Worm (Caenorhabditis elegans) whole organism, late embryonic: Measurements from ENCODE around the gene K02D3.2.
A peak's percentile ranks its signal among the peaks of the same experiment; 100 is the strongest.

Experiments used
- C08G9.2 ChIP-seq: sonication (generic microtip); optimal IDR thresholded peaks from 2 replicates; lab custom pipeline; 2016; ENCODE audit warnings: mild to moderate bottlenecking, missing genetic modification characterization, moderate library complexity, missing compliant biosample characterization
- C38D4.7 ChIP-seq: fragments of 200-800 bp; sonication (Bioruptor generic); optimal IDR thresholded peaks from 2 replicates; lab custom pipeline; 2018; ENCODE audit warnings: mild to moderate bottlenecking, missing genetic modification characterization, moderate library complexity, missing compliant biosample characterization
- F13H6.1 ChIP-seq: sonication (generic microtip); optimal IDR thresholded peaks from 2 replicates; lab custom pipeline; 2016; ENCODE audit warnings: missing genetic modification characterization, missing compliant biosample characterization
- K02D7.2 ChIP-seq: sonication (generic microtip); optimal IDR thresholded peaks from 2 replicates; lab custom pipeline; 2017; ENCODE audit warnings: mild to moderate bottlenecking, missing genetic modification characterization, missing compliant biosample characterization
- K09A11.1 ChIP-seq: sonication (generic microtip); optimal IDR thresholded peaks from 2 replicates; lab custom pipeline; 2017; ENCODE audit warnings: antibody characterized with exemption, mild to moderate bottlenecking, missing genetic modification characterization, missing compliant biosample characterization; ENCODE audit not compliant: insufficient read depth
- T23F11.4 ChIP-seq: fragments of 200-800 bp; sonication (Bioruptor generic); optimal IDR thresholded peaks from 2 replicates; lab custom pipeline; 2018; ENCODE audit warnings: mild to moderate bottlenecking, missing genetic modification characterization, missing compliant biosample characterization
- ama-1 ChIP-seq: fragments of 150-350 bp; optimal IDR thresholded peaks from 2 replicates; lab custom pipeline; 2014
- ceh-19 ChIP-seq: fragments of 200-800 bp; sonication (Bioruptor generic); optimal IDR thresholded peaks from 2 replicates; lab custom pipeline; 2018; ENCODE audit warnings: mild to moderate bottlenecking, missing genetic modification characterization, missing compliant biosample characterization
- ceh-22 ChIP-seq: sonication (generic microtip); optimal IDR thresholded peaks from 2 replicates; lab custom pipeline; 2017; ENCODE audit warnings: missing biosample characterization, missing genetic modification characterization
- dmd-4 ChIP-seq: sonication (generic microtip); optimal IDR thresholded peaks from 2 replicates; lab custom pipeline; 2016; ENCODE audit warnings: borderline replicate concordance, missing genetic modification characterization, missing compliant biosample characterization
- dve-1 ChIP-seq: sonication (generic microtip); optimal IDR thresholded peaks from 2 replicates; lab custom pipeline; 2017; ENCODE audit warnings: antibody characterized with exemption, mild to moderate bottlenecking, missing genetic modification characterization, missing compliant biosample characterization
- elt-2 ChIP-seq: sonication (generic microtip); optimal IDR thresholded peaks from 2 replicates; lab custom pipeline; 2016; ENCODE audit warnings: missing genetic modification reagents, missing genetic modification characterization, missing compliant biosample characterization
- elt-4 ChIP-seq: sonication (generic microtip); optimal IDR thresholded peaks from 2 replicates; lab custom pipeline; 2016; ENCODE audit warnings: missing genetic modification characterization, missing compliant biosample characterization
- ets-4 ChIP-seq: sonication (generic microtip); optimal IDR thresholded peaks from 2 replicates; lab custom pipeline; 2016; ENCODE audit warnings: missing genetic modification characterization, missing compliant biosample characterization
- eyg-1 ChIP-seq: sonication (generic microtip); optimal IDR thresholded peaks from 2 replicates; lab custom pipeline; 2016; ENCODE audit warnings: missing genotype, missing genetic modification characterization, missing compliant biosample characterization
- gmeb-2 ChIP-seq: sonication (generic microtip); optimal IDR thresholded peaks from 2 replicates; lab custom pipeline; 2016; ENCODE audit warnings: missing genetic modification characterization, inconsistent platforms, missing compliant biosample characterization
- hlh-30 ChIP-seq: sonication (generic microtip); optimal IDR thresholded peaks from 2 replicates; lab custom pipeline; 2017; ENCODE audit warnings: antibody characterized with exemption, missing genetic modification characterization, missing compliant biosample characterization; ENCODE audit not compliant: insufficient read depth
- hlh-6 ChIP-seq: sonication (generic microtip); optimal IDR thresholded peaks from 2 replicates; lab custom pipeline; 2016; ENCODE audit warnings: missing genotype, missing genetic modification characterization, missing compliant biosample characterization
- lim-6 ChIP-seq: sonication (generic microtip); optimal IDR thresholded peaks from 2 replicates; lab custom pipeline; 2016; ENCODE audit warnings: missing genetic modification characterization, missing compliant biosample characterization
- lin-11 ChIP-seq: fragments of 200-800 bp; sonication (Bioruptor generic); optimal IDR thresholded peaks from 2 replicates; lab custom pipeline; 2018; ENCODE audit warnings: mild to moderate bottlenecking, missing genetic modification characterization, missing compliant biosample characterization
- madf-2 ChIP-seq: sonication (generic microtip); optimal IDR thresholded peaks from 2 replicates; lab custom pipeline; 2017; ENCODE audit warnings: missing genetic modification characterization, missing compliant biosample characterization
- mec-3 ChIP-seq: sonication (generic microtip); optimal IDR thresholded peaks from 2 replicates; lab custom pipeline; 2016; ENCODE audit warnings: borderline replicate concordance, missing genetic modification characterization, missing compliant biosample characterization
- pag-3 ChIP-seq: sonication (generic microtip); optimal IDR thresholded peaks from 2 replicates; lab custom pipeline; 2016; ENCODE audit warnings: missing compliant biosample characterization, missing genetic modification characterization, borderline replicate concordance
- pat-9 ChIP-seq: fragments of 200-800 bp; sonication (Bioruptor generic); optimal IDR thresholded peaks from 2 replicates; lab custom pipeline; 2018; ENCODE audit warnings: mild to moderate bottlenecking, missing genetic modification characterization, moderate library complexity, missing compliant biosample characterization
- pax-1 ChIP-seq: fragments of 150-350 bp; optimal IDR thresholded peaks from 2 replicates; lab custom pipeline; 2014; ENCODE audit warnings: missing biosample characterization, missing genetic modification characterization
- pros-1 ChIP-seq: fragments of 150-350 bp; optimal IDR thresholded peaks from 2 replicates; lab custom pipeline; 2014; ENCODE audit warnings: missing biosample characterization, missing genetic modification reagents, missing genetic modification characterization
- rnt-1 ChIP-seq: sonication (generic microtip); optimal IDR thresholded peaks from 2 replicates; lab custom pipeline; 2016; ENCODE audit warnings: missing genetic modification characterization, missing compliant biosample characterization
- sdc-2 ChIP-seq: sonication (generic microtip); optimal IDR thresholded peaks from 2 replicates; lab custom pipeline; 2016; ENCODE audit warnings: missing genotype, missing genetic modification characterization, missing compliant biosample characterization
- sox-2 ChIP-seq: fragments of 200-800 bp; sonication (Bioruptor generic); IDR thresholded peaks from 2 replicates; pipeline ENCODE4 v1.3.6; 2022; ENCODE audit warnings: missing genetic modification reagents, missing genetic modification characterization, missing compliant biosample characterization
- sox-4 ChIP-seq: sonication (generic microtip); optimal IDR thresholded peaks from 2 replicates; lab custom pipeline; 2017; ENCODE audit warnings: mild to moderate bottlenecking, missing genetic modification characterization, inconsistent platforms, missing compliant biosample characterization
- tbx-2 ChIP-seq: sonication (generic microtip); optimal IDR thresholded peaks from 2 replicates; lab custom pipeline; 2016; ENCODE audit warnings: missing genetic modification characterization, missing compliant biosample characterization
- tbx-7 ChIP-seq: sonication (generic microtip); optimal IDR thresholded peaks from 2 replicates; lab custom pipeline; 2016; ENCODE audit warnings: missing genotype, missing genetic modification characterization, missing compliant biosample characterization
- unc-42 ChIP-seq: sonication (generic microtip); optimal IDR thresholded peaks from 2 replicates; lab custom pipeline; 2016; ENCODE audit warnings: missing genotype, missing genetic modification characterization, missing compliant biosample characterization
- unc-55 ChIP-seq: sonication (generic microtip); optimal IDR thresholded peaks from 2 replicates; lab custom pipeline; 2017; ENCODE audit warnings: missing biosample characterization, missing genetic modification reagents, missing genetic modification characterization
- ztf-16 ChIP-seq: sonication (generic microtip); optimal IDR thresholded peaks from 2 replicates; lab custom pipeline; 2017; ENCODE audit warnings: missing genetic modification characterization, missing compliant biosample characterization

Gene K02D3.2

DNA sequence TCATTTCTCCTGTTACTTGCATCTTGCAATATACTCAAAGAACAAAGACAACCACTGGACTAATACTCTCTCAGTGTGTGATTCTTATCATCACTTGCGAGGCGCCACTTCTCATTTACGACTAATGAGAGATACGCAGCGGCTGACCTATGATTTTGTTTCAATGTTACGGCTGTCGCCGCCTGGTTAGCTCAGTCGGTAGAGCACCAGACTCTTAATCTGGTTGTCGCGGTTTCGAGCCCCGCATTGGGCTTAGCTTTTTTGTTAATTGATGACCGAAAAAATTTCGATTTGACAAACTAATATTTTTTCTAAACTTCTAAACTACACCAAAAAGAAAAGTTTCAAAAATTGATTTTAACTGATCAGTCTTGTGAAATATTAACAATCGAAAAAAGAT, 4.5 kb upstream of the K02D3.2 start (continued):
- peak; percentile 41 for TF ChIP-seq elt-2 (tag; lab: Kevin White, UChicago)
- no peak for TF ChIP-seq lim-6
- TF ChIP-seq dve-1 (tag; lab: Kevin White, UChicago) = peak; percentile 59
- no peak for TF ChIP-seq dmd-4
- TF ChIP-seq tbx-2 (tag; lab: Kevin White, UChicago) = no peak
- TF ChIP-seq unc-42 (tag; lab: Kevin White, UChicago) = no peak
- TF ChIP-seq ztf-16 (tag; lab: Kevin White, UChicago) = no peak

DNA sequence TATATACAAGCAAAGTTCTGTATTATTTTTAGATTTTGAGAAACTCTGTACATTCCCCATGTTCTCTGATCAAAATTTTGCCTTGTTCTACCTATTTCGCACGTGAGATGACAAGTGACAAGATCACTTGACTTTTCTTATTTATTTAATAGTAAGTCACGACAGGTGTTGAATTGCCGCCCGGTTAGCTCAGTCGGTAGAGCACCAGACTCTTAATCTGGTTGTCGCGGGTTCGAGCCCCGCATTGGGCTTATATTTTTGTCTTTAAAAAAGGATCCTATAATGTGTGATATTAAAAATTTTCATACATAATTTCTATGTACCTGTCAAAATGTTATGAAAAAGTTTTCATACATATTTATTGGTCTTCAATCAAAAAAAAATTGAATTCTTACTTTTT, 2.9 kb upstream of the K02D3.2 start:
- no peak for TF ChIP-seq ceh-19
- TF ChIP-seq F13H6.1 (tag; lab: Kevin White, UChicago) = no peak
- no peak for TF ChIP-seq pros-1 (tag; lab: Kevin White, UChicago)
- TF ChIP-seq elt-2 (tag; lab: Kevin White, UChicago) = no peak
- no peak for TF ChIP-seq eyg-1 (tag; lab: Kevin White, UChicago)
- TF ChIP-seq pat-9 (tag; lab: Kevin White, UChicago) = no peak
- TF ChIP-seq sox-4 (tag; lab: Kevin White, UChicago) = no peak
- no peak for TF ChIP-seq dmd-4
- TF ChIP-seq K09A11.1 (tag; lab: Kevin White, UChicago) = no peak
- no peak for TF ChIP-seq sox-2 (GFP tag; lab: Robert Waterston, UW)

DNA sequence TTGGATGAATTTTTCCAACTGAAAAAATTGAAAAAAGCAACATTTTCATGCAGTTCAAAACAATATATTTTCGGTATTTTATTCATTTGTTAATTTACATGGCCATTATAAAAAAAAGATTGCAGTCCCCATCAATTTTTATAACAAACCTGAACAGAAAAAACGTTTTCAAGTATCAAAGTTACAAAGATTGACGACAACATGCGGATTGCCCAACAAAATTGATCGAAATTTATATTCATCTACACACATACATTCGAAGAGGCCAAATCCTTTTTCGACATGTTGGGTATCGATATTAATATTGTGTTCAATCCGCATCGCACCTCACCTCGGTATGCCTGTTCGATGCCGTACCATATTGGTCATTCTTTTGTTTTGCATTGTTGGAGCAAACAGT, 2.0 kb upstream of the K02D3.2 start, which contains the start of gene K11E4.1:
K11E4.1 (plus strand) TSS at position 301 of the 400 bp plus-strand sequence.
- TF ChIP-seq rnt-1 (tag; lab: Kevin White, UChicago) (no peak), hlh-30 (tag; lab: Kevin White, UChicago) (no peak), lin-11 (tag; lab: Kevin White, UChicago) (no peak), pag-3 (tag; lab: Kevin White, UChicago) (no peak), sdc-2 (tag; lab: Kevin White, UChicago) (no peak), hlh-6 (tag; lab: Kevin White, UChicago) (no peak)

DNA sequence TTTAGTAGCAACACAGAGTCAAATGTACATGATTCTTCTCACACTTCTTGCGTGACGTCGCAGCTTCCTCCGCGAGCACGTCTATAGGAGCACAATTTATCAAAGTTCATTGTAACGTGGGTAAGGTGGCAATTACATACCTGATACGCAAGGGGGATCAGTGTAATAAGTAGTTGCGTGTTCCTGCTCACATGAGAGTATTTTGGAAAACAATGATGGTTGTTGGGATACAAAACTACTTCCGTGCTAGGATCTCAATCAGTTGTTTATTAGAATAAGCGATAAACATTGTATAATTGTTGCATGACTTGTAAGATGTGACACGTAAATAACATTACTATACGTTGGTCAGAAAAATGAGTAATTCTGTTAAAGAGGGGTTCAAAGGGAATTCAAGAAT, 1.2 kb upstream of the K02D3.2 start:
- TF ChIP-seq madf-2 (tag; lab: Kevin White, UChicago) (no peak), lim-6 (no peak), ama-1 (no peak), sox-2 (GFP tag; lab: Robert Waterston, UW) (no peak), unc-42 (tag; lab: Kevin White, UChicago) (no peak), mec-3 (tag; lab: Kevin White, UChicago) (no peak), elt-4 (no peak), eyg-1 (tag; lab: Kevin White, UChicago) (no peak), pax-1 (tag; lab: Kevin White, UChicago) (no peak), unc-55 (GFP tag; lab: Kevin White, UChicago) (no peak), gmeb-2 (tag; lab: Kevin White, UChicago) (no peak), C38D4.7 (GFP tag; lab: Kevin White, UChicago) (no peak), ets-4 (no peak)

DNA sequence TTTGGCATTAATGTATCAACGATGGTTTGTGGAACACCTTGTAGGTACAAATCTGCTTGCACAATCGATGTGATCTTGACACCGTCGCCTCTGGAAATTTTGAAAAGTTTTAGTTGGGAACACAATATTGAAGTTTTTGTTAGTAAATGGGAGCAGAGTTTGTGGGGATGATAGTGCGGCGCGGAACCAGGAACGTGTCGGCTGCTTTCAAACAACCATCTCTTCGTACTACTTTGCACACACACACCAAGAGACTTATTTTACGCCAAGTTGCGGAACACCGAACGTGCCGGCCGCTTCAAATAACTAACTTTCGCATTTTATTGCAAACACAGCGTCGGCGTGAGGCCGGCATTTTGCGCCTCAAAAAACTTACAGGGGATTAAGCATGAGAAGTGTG, 2.7 kb downstream of the K02D3.2 start:
- TF ChIP-seq T23F11.4 (GFP tag; lab: Kevin White, UChicago) (no peak), mec-3 (tag; lab: Kevin White, UChicago) (no peak), tbx-7 (no peak), pag-3 (tag; lab: Kevin White, UChicago) (no peak), ceh-22 (no peak), K02D7.2 (tag; lab: Kevin White, UChicago) (no peak), C08G9.2 (tag; lab: Kevin White, UChicago) (no peak)
- TF ChIP-seq, all 69 proteins: peak for 0
